Fruit fly (Drosophila melanogaster): ENCODE data around the gene Ge-1.

Ge-1 gene

DNA sequence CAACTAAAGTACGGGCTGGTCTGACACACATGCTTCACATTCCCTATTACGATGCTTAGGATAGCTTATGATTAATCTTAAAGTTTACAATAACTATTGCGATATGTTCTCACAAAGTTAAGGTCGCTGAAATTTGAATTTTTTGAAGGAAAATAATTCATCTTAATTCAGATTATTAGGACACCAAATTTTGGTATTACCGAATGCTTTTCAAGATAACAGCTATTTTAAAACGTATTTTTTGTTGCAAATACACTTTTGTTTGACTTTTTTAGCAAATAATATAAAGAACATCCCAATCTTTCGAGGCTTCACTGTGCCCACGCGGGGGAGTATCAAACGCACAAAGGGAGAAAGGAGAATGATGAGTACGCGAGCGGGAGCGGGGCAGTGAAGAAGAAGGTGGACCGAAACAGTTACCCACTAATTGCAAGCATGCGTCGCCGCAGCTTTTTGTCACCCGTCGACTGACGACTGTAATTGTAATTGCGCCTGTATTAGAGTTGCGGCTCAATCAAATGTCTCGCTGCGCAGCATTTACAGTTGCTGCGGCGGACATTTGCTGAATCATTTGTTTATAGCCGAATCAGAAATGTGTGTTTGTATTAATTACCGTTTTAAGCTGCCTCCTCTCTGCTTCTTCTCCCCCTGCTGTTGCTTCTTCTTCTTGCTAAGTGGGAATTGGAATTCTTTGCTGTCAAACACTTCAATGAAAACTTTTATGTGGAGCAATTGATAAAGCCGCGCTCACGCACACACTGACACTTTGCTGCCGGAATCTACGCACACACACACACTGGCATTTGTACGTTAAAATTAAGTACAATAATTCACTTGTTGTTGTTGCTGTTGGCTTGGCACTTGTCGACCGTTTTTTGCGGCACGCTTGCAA, 34.5 kb downstream of the Ge-1 start (continued):
- TF ChIP-seq lilli (GFP tag; optimal IDR thresholded peaks at IDR 0.05) (peak; percentile 50), CG6175 (GFP tag; IDR thresholded peaks at IDR 0.05) (no peak), ab (GFP tag; optimal IDR thresholded peaks at IDR 0.05) (no peak), CG17829 (tag; optimal IDR thresholded peaks at IDR 0.05) (no peak), CG8924 (tag; optimal IDR thresholded peaks at IDR 0.05) (no peak), Ets97D (GFP tag; optimal IDR thresholded peaks at IDR 0.05) (no peak), dmrt99B (tag; optimal IDR thresholded peaks at IDR 0.05) (peak; percentile 34), Hr39 (optimal IDR thresholded peaks at IDR 0.05) (no peak), slp2 (GFP tag; optimal IDR thresholded peaks at IDR 0.05) (no peak), D19A (tag; optimal IDR thresholded peaks at IDR 0.05) (no peak), Bdp1 (GFP tag; optimal IDR thresholded peaks at IDR 0.05) (no peak), HLH4C (GFP tag; IDR thresholded peaks at IDR 0.05; ENCODE audit: partially characterized antibody) (no peak), Nf-YA (GFP tag; IDR thresholded peaks at IDR 0.05) (no peak), BEAF-32 (GFP tag; optimal IDR thresholded peaks at IDR 0.05) (no peak), pan (optimal IDR thresholded peaks at IDR 0.05) (no peak), pan (GFP tag; optimal IDR thresholded peaks at IDR 0.05 in 1 of 2, IDR thresholded peaks at IDR 0.05 in 1 of 2) (no peak), gce (GFP tag; IDR thresholded peaks at IDR 0.05) (no peak), CG10147 (GFP tag; optimal IDR thresholded peaks at IDR 0.05) (no peak), ken (GFP tag; IDR thresholded peaks at IDR 0.05) (no peak), CG11456 (GFP tag; IDR thresholded peaks at IDR 0.05) (0 out of 3 replicates have a peak, but pooled peaks have one; percentile 27), fd3F (GFP tag; optimal IDR thresholded peaks at IDR 0.05) (peak; percentile 21), CG12942 (GFP tag; optimal IDR thresholded peaks at IDR 0.05) (no peak), inv (GFP tag; IDR thresholded peaks at IDR 0.05; ENCODE audit: partially characterized antibody) (no peak), nom (GFP tag; optimal IDR thresholded peaks at IDR 0.05) (no peak), CG10366 (GFP tag; IDR thresholded peaks at IDR 0.05) (no peak), pb (GFP tag; optimal IDR thresholded peaks at IDR 0.05) (no peak), CG7928 (GFP tag; optimal IDR thresholded peaks at IDR 0.05) (peak; percentile 6), Dip2 (GFP tag; IDR thresholded peaks at IDR 0.05) (no peak), bcd (GFP tag; optimal IDR thresholded peaks at IDR 0.05) (peak; percentile 21), ewg (GFP tag; optimal IDR thresholded peaks at IDR 0.05) (no peak), Sox102F (GFP tag; optimal IDR thresholded peaks at IDR 0.05) (peak; percentile 43), Dad (GFP tag; optimal IDR thresholded peaks at IDR 0.05) (no peak), dpn (GFP tag; optimal IDR thresholded peaks at IDR 0.05) (peak in 1 of 2 experiments; percentile 21), Drgx (GFP tag; IDR thresholded peaks at IDR 0.05) (peak; percentile 50; the same call in 1 of the 2 replicates), bigmax (GFP tag; optimal IDR thresholded peaks at IDR 0.05) (no peak), bbx (GFP tag; IDR thresholded peaks at IDR 0.05; ENCODE audit: partially characterized antibody) (no peak), C15 (GFP tag; IDR thresholded peaks at IDR 0.05) (no peak), mirr (GFP tag; optimal IDR thresholded peaks at IDR 0.05) (no peak), CG1602 (GFP tag; optimal IDR thresholded peaks at IDR 0.05) (no peak), Ptx1 (GFP tag; IDR thresholded peaks at IDR 0.05) (peak; percentile 44; the same call in 1 of the 2 replicates), prd (optimal IDR thresholded peaks at IDR 0.05) (no peak), prd (GFP tag; IDR thresholded peaks at IDR 0.05) (0 out of 3 replicates have a peak, but pooled peaks have one; percentile 33), az2 (GFP tag; optimal IDR thresholded peaks at IDR 0.05) (peak; percentile 4), scrt (GFP tag; optimal IDR thresholded peaks at IDR 0.05) (no peak), CG7786 (GFP tag; optimal IDR thresholded peaks at IDR 0.05) (peak; percentile 19), Dip3 (GFP tag; optimal IDR thresholded peaks at IDR 0.05) (peak; percentile 62), pros (GFP tag; optimal IDR thresholded peaks at IDR 0.05) (no peak), CG8388 (GFP tag; optimal IDR thresholded peaks at IDR 0.05) (no peak), crp (GFP tag; optimal IDR thresholded peaks at IDR 0.05) (no peak), pzg (GFP tag; optimal IDR thresholded peaks at IDR 0.05) (no peak)

All from whole organism, embryonic.